Fruit fly (Drosophila melanogaster) whole organism, prepupa: ENCODE data around the gene CG12620.

Source experiments
- Blimp-1 ChIP-seq: fragments of 200-800 bp; sonication (Bioruptor generic); optimal IDR thresholded peaks from 3 replicates; lab custom pipeline; 2017; ENCODE audit warnings: missing biosample characterization, missing genetic modification characterization, mild to moderate bottlenecking, moderate library complexity, missing genetic modification reagents
- CG10631 ChIP-seq: fragments of 200-800 bp; sonication (Bioruptor generic); optimal IDR thresholded peaks from 2 replicates; lab custom pipeline; 2016; ENCODE audit warnings: missing biosample characterization, missing genetic modification characterization
- CG11294 ChIP-seq: fragments of 200-800 bp; sonication (Bioruptor generic); IDR thresholded peaks from 2 replicates; pipeline ENCODE4 v1.3.6; 2022; ENCODE audit warnings: missing biosample characterization, missing genetic modification characterization
- CG16779 ChIP-seq: fragments of 200-800 bp; sonication (Bioruptor generic); optimal IDR thresholded peaks from 3 replicates; lab custom pipeline; 2017; ENCODE audit warnings: missing biosample characterization, mild to moderate bottlenecking, missing genetic modification characterization
- CG3032 ChIP-seq: fragments of 200-800 bp; optimal IDR thresholded peaks from 2 replicates; lab custom pipeline; 2019; ENCODE audit warnings: missing biosample characterization, mild to moderate bottlenecking, missing genetic modification characterization, moderate library complexity
- CG6854 ChIP-seq: fragments of 200-800 bp; sonication (Bioruptor generic); optimal IDR thresholded peaks from 2 replicates; lab custom pipeline; 2017; ENCODE audit warnings: missing biosample characterization, mild to moderate bottlenecking, missing genetic modification characterization
- Eip75B ChIP-seq: fragments of 200-800 bp; sonication (Bioruptor generic); optimal IDR thresholded peaks from 3 replicates; lab custom pipeline; 2016; ENCODE audit warnings: missing biosample characterization, missing genetic modification characterization
- Ets21C ChIP-seq: fragments of 200-800 bp; sonication (Bioruptor generic); optimal IDR thresholded peaks from 3 replicates; lab custom pipeline; 2016; ENCODE audit warnings: missing biosample characterization, missing genetic modification characterization
- Hr39 ChIP-seq: fragments of 200-800 bp; sonication (Bioruptor generic); optimal IDR thresholded peaks from 2 replicates; lab custom pipeline; 2016; ENCODE audit warnings: missing biosample characterization, missing genetic modification characterization
- Lpt ChIP-seq: fragments of 200-800 bp; sonication (Bioruptor generic); optimal IDR thresholded peaks from 3 replicates; lab custom pipeline; 2016; ENCODE audit warnings: missing biosample characterization, missing genetic modification characterization
- achi ChIP-seq: fragments of 200-800 bp; sonication (Bioruptor generic); optimal IDR thresholded peaks from 3 replicates; lab custom pipeline; 2016; ENCODE audit warnings: missing biosample characterization, missing genetic modification characterization
- cyc ChIP-seq: fragments of 200-800 bp; sonication (Bioruptor generic); optimal IDR thresholded peaks from 3 replicates; lab custom pipeline; 2016; ENCODE audit warnings: missing biosample characterization, missing genetic modification characterization

dm6 chr2L:17051835-17052234, 35.6 kb upstream of the CG12620 start:
- TF ChIP-seq Lpt (GFP tag; lab: Kevin White, UChicago), result no peak
- no peak for TF ChIP-seq CG11294 (GFP tag; lab: Robert Waterston, UW)
- no peak for TF ChIP-seq Hr39
- no peak for TF ChIP-seq achi
- TF ChIP-seq cyc (GFP tag; lab: Kevin White, UChicago), result no peak
- no peak for TF ChIP-seq CG3032 (tag; lab: Kevin White, UChicago)
- TF ChIP-seq Ets21C, result no peak
- no peak for TF ChIP-seq Blimp-1 (GFP tag; lab: Kevin White, UChicago)
- TF ChIP-seq CG10631 (GFP tag; lab: Kevin White, UChicago), result no peak
- TF ChIP-seq Eip75B (GFP tag; lab: Kevin White, UChicago), result no peak
- TF ChIP-seq CG6854 (GFP tag; lab: Kevin White, UChicago), result no peak
- TF ChIP-seq CG16779 (tag; lab: Kevin White, UChicago), result no peak
